Fruit fly (Drosophila melanogaster) whole organism, pupa: ENCODE measurements around the gene idc.

Experiments
- CG10348 ChIP-seq: fragments of 200-800 bp; sonication (Bioruptor generic); IDR thresholded peaks from 2 replicates; pipeline ENCODE4 v1.3.6; 2022; ENCODE audit warnings: missing biosample characterization, missing genetic modification characterization
- CG12605 ChIP-seq: fragments of 200-800 bp; sonication (Bioruptor generic); IDR thresholded peaks from 2 replicates; pipeline ENCODE4 v1.3.6; 2022; ENCODE audit warnings: missing biosample characterization, missing genetic modification characterization
- CG13204 ChIP-seq: fragments of 200-800 bp; sonication (Bioruptor generic); optimal IDR thresholded peaks from 2 replicates; lab custom pipeline; 2018; ENCODE audit warnings: missing biosample characterization, mild to moderate bottlenecking, missing genetic modification characterization, moderate library complexity
- CG14655 ChIP-seq: fragments of 200-800 bp; sonication (Bioruptor generic); optimal IDR thresholded peaks from 3 replicates; lab custom pipeline; 2017; ENCODE audit warnings: mild to moderate bottlenecking, missing biosample characterization, missing genetic modification reagents, missing genetic modification characterization
- CG15710 ChIP-seq: fragments of 200-800 bp; sonication (Bioruptor generic); optimal IDR thresholded peaks from 2 replicates; lab custom pipeline; 2018; ENCODE audit warnings: missing biosample characterization, mild to moderate bottlenecking, missing genetic modification characterization, moderate library complexity
- CG17806 ChIP-seq: fragments of 200-800 bp; sonication (Bioruptor generic); optimal IDR thresholded peaks from 2 replicates; lab custom pipeline; 2018; ENCODE audit warnings: missing biosample characterization, mild to moderate bottlenecking, missing genetic modification characterization, moderate library complexity
- CG32121 ChIP-seq: fragments of 200-800 bp; sonication (Bioruptor generic); IDR thresholded peaks from 2 replicates; pipeline ENCODE4 v1.3.6; 2022; ENCODE audit warnings: missing biosample characterization, missing genetic modification characterization
- CG34367 ChIP-seq: fragments of 200-800 bp; sonication (Bioruptor generic); optimal IDR thresholded peaks from 2 replicates; lab custom pipeline; 2018; ENCODE audit warnings: missing biosample characterization, mild to moderate bottlenecking, missing genetic modification characterization
- CG4496 ChIP-seq: fragments of 200-800 bp; sonication (Bioruptor generic); IDR thresholded peaks from 3 replicates; pipeline ENCODE4 v1.3.6; 2022; ENCODE audit warnings: missing biosample characterization, missing genetic modification characterization
- CG8159 ChIP-seq: fragments of 200-800 bp; sonication (Bioruptor generic); optimal IDR thresholded peaks from 3 replicates; lab custom pipeline; 2018; ENCODE audit warnings: missing biosample characterization, mild to moderate bottlenecking, missing genetic modification characterization, moderate library complexity
- CG8301 ChIP-seq: fragments of 200-800 bp; sonication (Bioruptor generic); optimal IDR thresholded peaks from 2 replicates; lab custom pipeline; 2018; ENCODE audit warnings: missing biosample characterization, mild to moderate bottlenecking, missing genetic modification characterization
- CG9948 ChIP-seq: fragments of 200-800 bp; sonication (Bioruptor generic); optimal IDR thresholded peaks from 2 replicates; lab custom pipeline; 2018; ENCODE audit warnings: missing biosample characterization, mild to moderate bottlenecking, missing genetic modification characterization, moderate library complexity
- D1 ChIP-seq: fragments of 200-800 bp; sonication (Bioruptor generic); optimal IDR thresholded peaks from 2 replicates; lab custom pipeline; 2018; ENCODE audit warnings: missing biosample characterization, mild to moderate bottlenecking, missing genetic modification characterization, moderate library complexity
- EcR ChIP-seq: fragments of 200-800 bp; sonication (Bioruptor generic); optimal IDR thresholded peaks from 3 replicates; lab custom pipeline; 2019; ENCODE audit warnings: missing biosample characterization, missing genetic modification characterization, mild to moderate bottlenecking, moderate library complexity, missing genetic modification reagents
- Ets98B ChIP-seq: fragments of 200-800 bp; sonication (Bioruptor generic); IDR thresholded peaks from 2 replicates; pipeline ENCODE4 v1.3.6; 2022; ENCODE audit warnings: missing biosample characterization, missing genetic modification characterization
- Pif1A ChIP-seq: fragments of 200-800 bp; sonication (Bioruptor generic); optimal IDR thresholded peaks from 3 replicates; lab custom pipeline; 2016; ENCODE audit warnings: missing biosample characterization, missing genetic modification characterization
- Pif1B ChIP-seq: fragments of 200-800 bp; sonication (Bioruptor generic); optimal IDR thresholded peaks from 3 replicates; lab custom pipeline; 2016; ENCODE audit warnings: missing biosample characterization, missing genetic modification characterization
- Snoo ChIP-seq: fragments of 200-800 bp; sonication (Bioruptor generic); optimal IDR thresholded peaks from 3 replicates; lab custom pipeline; 2017; ENCODE audit warnings: missing biosample characterization, mild to moderate bottlenecking, missing genetic modification characterization, inconsistent platforms
- fd96Ca ChIP-seq: fragments of 200-800 bp; sonication (Bioruptor generic); IDR thresholded peaks from 3 replicates; pipeline ENCODE4 v1.3.6; 2022; ENCODE audit warnings: missing biosample characterization, missing genetic modification characterization
- gl ChIP-seq: fragments of 200-800 bp; sonication (Bioruptor generic); optimal IDR thresholded peaks from 2 replicates; lab custom pipeline; 2018; ENCODE audit warnings: missing biosample characterization, mild to moderate bottlenecking, missing genetic modification characterization
- rn ChIP-seq: fragments of 200-800 bp; sonication (Bioruptor generic); IDR thresholded peaks from 2 replicates; pipeline ENCODE4 v1.3.6; 2022; ENCODE audit warnings: missing biosample characterization, missing genetic modification characterization

idc gene

dm6 chr3R:20031764-20032079, at the start of gene idc:
Gene idc, plus strand, starts transcription at chr3R:20031823.
- no peak for TF ChIP-seq D1
- TF ChIP-seq rn, result no peak
- no peak for TF ChIP-seq CG8301 (tag; lab: Kevin White, UChicago)
- no peak for TF ChIP-seq CG8159

- TF ChIP-seq CG9948 (tag; lab: Kevin White, UChicago), result no peak
- no peak for TF ChIP-seq CG32121 (GFP tag; lab: Robert Waterston, UW)
- no peak for TF ChIP-seq Pif1B (GFP tag; lab: Kevin White, UChicago)
- no peak for TF ChIP-seq CG14655 (GFP tag; lab: Kevin White, UChicago)
- TF ChIP-seq fd96Ca (GFP tag; lab: Robert Waterston, UW), result no peak
- TF ChIP-seq CG13204 (GFP tag; lab: Kevin White, UChicago), result no peak
- TF ChIP-seq Snoo (tag; lab: Kevin White, UChicago), result no peak
- no peak for TF ChIP-seq CG12605 (GFP tag; lab: Robert Waterston, UW)
- no peak for TF ChIP-seq CG8301 (tag; lab: Kevin White, UChicago)
Measured at dm6 chr3R:19985376-19985775, 46.2 kb upstream of the idc start.

dm6 chr3R:19995408-19995807, 36.2 kb upstream of the idc start:
- TF ChIP-seq CG32121 (GFP tag; lab: Robert Waterston, UW), result no peak

dm6 chr3R:19996433-19996832, 35.2 kb upstream of the idc start:
- TF ChIP-seq CG14655 (GFP tag; lab: Kevin White, UChicago), result peak; percentile 69
- TF ChIP-seq CG32121 (GFP tag; lab: Robert Waterston, UW), result peak; percentile 36; the same call in 1 of the 2 replicates
- TF ChIP-seq CG8159, result peak; percentile 9
- TF ChIP-seq Pif1B (GFP tag; lab: Kevin White, UChicago), result no peak
- TF ChIP-seq Pif1A (GFP tag; lab: Kevin White, UChicago), result peak; percentile 33
- TF ChIP-seq CG4496 (GFP tag; lab: Robert Waterston, UW), result peak; percentile 30; the same call in 1 of the 3 replicates
- TF ChIP-seq Snoo (tag; lab: Kevin White, UChicago), result no peak
- TF ChIP-seq CG8301 (tag; lab: Kevin White, UChicago), result peak; percentile 60
- TF ChIP-seq CG34367 (tag; lab: Kevin White, UChicago), result no peak
- TF ChIP-seq CG10348 (GFP tag; lab: Robert Waterston, UW), result no peak
- no peak for TF ChIP-seq D1

- TF ChIP-seq gl (tag; lab: Kevin White, UChicago) (no peak), CG4496 (GFP tag; lab: Robert Waterston, UW) (no peak), Pif1B (GFP tag; lab: Kevin White, UChicago) (no peak), CG17806 (tag; lab: Kevin White, UChicago) (no peak), Pif1A (GFP tag; lab: Kevin White, UChicago) (no peak), CG8159 (no peak), CG10348 (GFP tag; lab: Robert Waterston, UW) (no peak)
Measured at dm6 chr3R:19997526-19998070, 34.0 kb upstream of the idc start.

dm6 chr3R:19998418-19998817, 33.2 kb upstream of the idc start:
- TF ChIP-seq rn (0 out of 2 replicates have a peak, but pooled peaks have one; percentile 30), CG15710 (tag; lab: Kevin White, UChicago) (peak; percentile 69), CG14655 (GFP tag; lab: Kevin White, UChicago) (peak; percentile 80), CG13204 (GFP tag; lab: Kevin White, UChicago) (peak; percentile 23), fd96Ca (GFP tag; lab: Robert Waterston, UW) (peak; percentile 83; the same call in 2 of the 3 replicates), CG10348 (GFP tag; lab: Robert Waterston, UW) (no peak), Pif1A (GFP tag; lab: Kevin White, UChicago) (peak; percentile 69), CG8301 (tag; lab: Kevin White, UChicago) (peak; percentile 72), gl (tag; lab: Kevin White, UChicago) (peak; percentile 29), Pif1B (GFP tag; lab: Kevin White, UChicago) (peak; percentile 49), Snoo (tag; lab: Kevin White, UChicago) (peak; percentile 23), CG4496 (GFP tag; lab: Robert Waterston, UW) (peak; percentile 89), D1 (no peak), CG34367 (tag; lab: Kevin White, UChicago) (peak; percentile 72), Ets98B (peak; percentile 71), EcR (GFP tag; lab: Kevin White, UChicago) (no peak), CG17806 (tag; lab: Kevin White, UChicago) (peak; percentile 72), CG8159 (peak; percentile 63), CG32121 (GFP tag; lab: Robert Waterston, UW) (peak; percentile 47; the same call in 1 of the 2 replicates), CG12605 (GFP tag; lab: Robert Waterston, UW) (peak; percentile 54), CG9948 (tag; lab: Kevin White, UChicago) (peak; percentile 66)

- TF ChIP-seq rn (peak; percentile 44; the same call in 1 of the 2 replicates), gl (tag; lab: Kevin White, UChicago) (peak; percentile 26), CG34367 (tag; lab: Kevin White, UChicago) (peak; percentile 78), CG8159 (peak; percentile 85), Ets98B (peak; percentile 79), Pif1A (GFP tag; lab: Kevin White, UChicago) (peak; percentile 63), CG32121 (GFP tag; lab: Robert Waterston, UW) (peak; percentile 87), fd96Ca (GFP tag; lab: Robert Waterston, UW) (no peak), CG13204 (GFP tag; lab: Kevin White, UChicago) (peak; percentile 26), EcR (GFP tag; lab: Kevin White, UChicago) (no peak), Pif1B (GFP tag; lab: Kevin White, UChicago) (peak; percentile 58), CG12605 (GFP tag; lab: Robert Waterston, UW) (peak; percentile 83), CG9948 (tag; lab: Kevin White, UChicago) (peak; percentile 84), CG14655 (GFP tag; lab: Kevin White, UChicago) (peak; percentile 82), CG10348 (GFP tag; lab: Robert Waterston, UW) (no peak), CG8301 (tag; lab: Kevin White, UChicago) (peak; percentile 78), D1 (peak; percentile 64), CG4496 (GFP tag; lab: Robert Waterston, UW) (peak; percentile 83), Snoo (tag; lab: Kevin White, UChicago) (peak; percentile 68), CG15710 (tag; lab: Kevin White, UChicago) (peak; percentile 85), CG17806 (tag; lab: Kevin White, UChicago) (peak; percentile 83)
- TF ChIP-seq, all 21 proteins: peak for 18
Measured at dm6 chr3R:19999474-19999873, 32.1 kb upstream of the idc start.
